Fruit fly (Drosophila melanogaster): ENCODE results near the gene CG7560.

Gene CG7560

DNA sequence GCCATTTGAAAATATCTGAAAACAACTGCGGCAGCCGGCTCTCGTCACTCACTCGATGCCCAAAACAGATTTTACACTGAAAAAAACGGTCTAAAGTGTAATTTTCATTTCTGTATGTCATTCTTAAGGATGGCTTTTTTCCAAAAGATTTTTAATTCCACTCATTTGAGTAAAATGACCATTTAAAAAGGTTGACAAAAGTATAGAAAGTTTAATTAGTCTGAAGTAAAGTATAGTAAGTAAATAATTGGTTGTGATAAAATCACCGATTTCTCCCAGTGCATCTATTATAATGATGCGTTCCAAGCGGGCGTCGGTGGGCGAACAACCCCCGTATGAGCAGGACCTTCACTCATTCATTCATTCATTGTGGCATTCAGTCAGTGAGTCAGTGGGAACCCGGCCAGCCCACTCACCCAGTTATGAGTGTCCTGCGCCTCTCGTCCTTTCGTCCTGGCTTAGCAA is 2.6 kb upstream of the CG7560 start (continued):
- TF ChIP-seq CG6272 (GFP tag; IDR thresholded peaks at IDR 0.05), result peak; percentile 62
- TF ChIP-seq CkIIα-i1 (GFP tag; IDR thresholded peaks at IDR 0.05), result no peak
- peak; percentile 67 for TF ChIP-seq slbo (GFP tag; IDR thresholded peaks at IDR 0.05)
- peak; percentile 88 for TF ChIP-seq dmrt11E (tag; optimal IDR thresholded peaks at IDR 0.05)
- peak; percentile 76 for TF ChIP-seq CG1233 (GFP tag; optimal IDR thresholded peaks at IDR 0.05)
- TF ChIP-seq en (GFP tag; optimal IDR thresholded peaks at IDR 0.05), result no peak
- TF ChIP-seq shn (GFP tag; optimal IDR thresholded peaks at IDR 0.05), result peak; percentile 35
- TF ChIP-seq kah (GFP tag; optimal IDR thresholded peaks at IDR 0.05), result peak; percentile 32
- TF ChIP-seq zen (tag; optimal IDR thresholded peaks at IDR 0.05), result peak; percentile 88
- TF ChIP-seq cato (GFP tag; optimal IDR thresholded peaks at IDR 0.05; ENCODE audit: borderline replicate concordance), result no peak
- peak; percentile 26 for TF ChIP-seq CG30020 (tag; optimal IDR thresholded peaks at IDR 0.05)
- peak; percentile 55 for TF ChIP-seq CG9437 (GFP tag; optimal IDR thresholded peaks at IDR 0.05)
- peak; percentile 89 for TF ChIP-seq CG7839 (tag; optimal IDR thresholded peaks at IDR 0.05)
- TF ChIP-seq Dp (GFP tag; optimal IDR thresholded peaks at IDR 0.05), result no peak
- TF ChIP-seq Dip3 (GFP tag; optimal IDR thresholded peaks at IDR 0.05), result no peak
- TF ChIP-seq CG11093 (GFP tag; IDR thresholded peaks at IDR 0.05), result peak; percentile 83
- TF ChIP-seq crc (GFP tag; optimal IDR thresholded peaks at IDR 0.05), result peak; percentile 28
- TF ChIP-seq Mrtf (GFP tag; IDR thresholded peaks at IDR 0.05), result peak; percentile 64; the same call in 1 of the 3 replicates
- TF ChIP-seq CG14860 (GFP tag; IDR thresholded peaks at IDR 0.05; ENCODE audit: partially characterized antibody), result no peak
- TF ChIP-seq Hmx (GFP tag; optimal IDR thresholded peaks at IDR 0.05), result no peak
- TF ChIP-seq CG6791 (GFP tag; IDR thresholded peaks at IDR 0.05; ENCODE audit: partially characterized antibody), result no peak
- TF ChIP-seq CG8388 (GFP tag; optimal IDR thresholded peaks at IDR 0.05), result peak; percentile 87
- TF ChIP-seq tin (GFP tag; optimal IDR thresholded peaks at IDR 0.05), result peak; percentile 75
- no peak for TF ChIP-seq Tbp (GFP tag; optimal IDR thresholded peaks at IDR 0.05)
- TF ChIP-seq ab (GFP tag; optimal IDR thresholded peaks at IDR 0.05), result no peak
- no peak for TF ChIP-seq twi (tag; optimal IDR thresholded peaks at IDR 0.05)
- TF ChIP-seq CG8290 (GFP tag; optimal IDR thresholded peaks at IDR 0.05), result no peak
- peak in 1 of 2 experiments; percentile 25 for TF ChIP-seq CG8290 (tag; optimal IDR thresholded peaks at IDR 0.05)
- no peak for TF ChIP-seq pros (GFP tag; optimal IDR thresholded peaks at IDR 0.05)
- no peak for TF ChIP-seq al (GFP tag; IDR thresholded peaks at IDR 0.05)
- peak; percentile 26 for TF ChIP-seq CG12155 (GFP tag; optimal IDR thresholded peaks at IDR 0.05)
- peak; percentile 46 for TF ChIP-seq Mad (GFP tag; optimal IDR thresholded peaks at IDR 0.05)
- peak; percentile 68 for TF ChIP-seq pnt (GFP tag; optimal IDR thresholded peaks at IDR 0.05)
- TF ChIP-seq pho (GFP tag; optimal IDR thresholded peaks at IDR 0.05), result peak; percentile 43
- TF ChIP-seq Pdp1 (GFP tag; optimal IDR thresholded peaks at IDR 0.05), result peak; percentile 65 to 66
- peak; percentile 77 for TF ChIP-seq org-1 (GFP tag; optimal IDR thresholded peaks at IDR 0.05)
- no peak for TF ChIP-seq CG16779 (GFP tag; IDR thresholded peaks at IDR 0.05)
- TF ChIP-seq CG2202 (tag; optimal IDR thresholded peaks at IDR 0.05), result peak; percentile 59
- 0 out of 2 replicates have a peak, but pooled peaks have one; percentile 14 for TF ChIP-seq Dip2 (GFP tag; IDR thresholded peaks at IDR 0.05)
- TF ChIP-seq CG18619 (GFP tag; optimal IDR thresholded peaks at IDR 0.05), result peak; percentile 50
- peak; percentile 58 for TF ChIP-seq PHDP (tag; optimal IDR thresholded peaks at IDR 0.05)
- TF ChIP-seq so (GFP tag; IDR thresholded peaks at IDR 0.05), result 0 out of 3 replicates have a peak, but pooled peaks have one; percentile 82
- peak; percentile 9 for TF ChIP-seq CG9797 (GFP tag; optimal IDR thresholded peaks at IDR 0.05)
- peak; percentile 46 for TF ChIP-seq dati (GFP tag; IDR thresholded peaks at IDR 0.05)
- TF ChIP-seq CG4617 (GFP tag; optimal IDR thresholded peaks at IDR 0.05; ENCODE audit: borderline replicate concordance), result no peak
- TF ChIP-seq CG12744 (GFP tag; optimal IDR thresholded peaks at IDR 0.05), result no peak
- peak; percentile 71 for TF ChIP-seq Oli (tag; optimal IDR thresholded peaks at IDR 0.05)
- peak; percentile 92 for TF ChIP-seq CG10979 (tag; optimal IDR thresholded peaks at IDR 0.05)
- no peak for TF ChIP-seq nerfin-2 (GFP tag; IDR thresholded peaks at IDR 0.05; ENCODE audit: partially characterized antibody)
- peak; percentile 76 for TF ChIP-seq ATbp (GFP tag; optimal IDR thresholded peaks at IDR 0.05)
- peak; percentile 42 for TF ChIP-seq caup (GFP tag; optimal IDR thresholded peaks at IDR 0.05; ENCODE audit: severe bottlenecking)
